Worm (Caenorhabditis elegans): ENCODE data around the gene ttc-36.

ttc-36 gene

ce11 chrII:10028195-10028594 is 1.8 kb upstream of the ttc-36 start, which contains the start of gene F52H3.6 (continued):
- TF ChIP-seq hlh-30 (tag; optimal IDR thresholded peaks at IDR 0.05; ENCODE audit: insufficient read depth) (peak; percentile 54), nhr-111 (GFP tag; optimal IDR thresholded peaks at IDR 0.05) (no peak), nhr-10 (tag; optimal IDR thresholded peaks at IDR 0.05) (no peak), daf-16 (GFP tag; optimal IDR thresholded peaks at IDR 0.05) (no peak), daf-16 (tag; optimal IDR thresholded peaks at IDR 0.05) (peak; percentile 97), hif-1 (tag; optimal IDR thresholded peaks at IDR 0.05) (peak in 1 of 2 experiments; percentile 21), pha-4 (GFP tag; IDR thresholded peaks at IDR 0.05) (no peak), pha-4 (tag; optimal IDR thresholded peaks at IDR 0.05) (peak; percentile 17), hlh-11 (tag; optimal IDR thresholded peaks at IDR 0.05) (peak; percentile 55), F26F4.8 (GFP tag; conservative IDR thresholded peaks at IDR 0.05) (no peak), unc-39 (tag; optimal IDR thresholded peaks at IDR 0.05) (no peak), mdl-1 (tag; optimal IDR thresholded peaks at IDR 0.05) (no peak), F49E8.2 (tag; optimal IDR thresholded peaks at IDR 0.05; ENCODE audit: borderline replicate concordance) (no peak), mdt-29 (GFP tag; IDR thresholded peaks at IDR 0.05) (no peak), D1046.2 (GFP tag; IDR thresholded peaks at IDR 0.05) (no peak), ceh-62 (tag; optimal IDR thresholded peaks at IDR 0.05) (no peak)

- peak in 1 of 2 experiments; percentile 54 for TF ChIP-seq mdl-1 (tag; optimal IDR thresholded peaks at IDR 0.05)
- TF ChIP-seq ama-1 (optimal IDR thresholded peaks at IDR 0.05): no peak
- TF ChIP-seq cey-2 (tag; optimal IDR thresholded peaks at IDR 0.05; ENCODE audit: borderline replicate concordance, insufficient read depth): no peak
- TF ChIP-seq Y48G9A.11 (GFP tag; IDR thresholded peaks at IDR 0.05): no peak
- TF ChIP-seq unc-130 (GFP tag; optimal IDR thresholded peaks at IDR 0.05): no peak
- TF ChIP-seq hlh-11 (tag; optimal IDR thresholded peaks at IDR 0.05): peak; percentile 81
- peak; percentile 81 for TF ChIP-seq hlh-30 (tag; optimal IDR thresholded peaks at IDR 0.05; ENCODE audit: insufficient read depth)
- peak; percentile 55 for TF ChIP-seq nhr-77 (tag; optimal IDR thresholded peaks at IDR 0.05)
- TF ChIP-seq madf-5 (GFP tag; IDR thresholded peaks at IDR 0.05): no peak
- no peak for TF ChIP-seq nhr-42 (GFP tag; IDR thresholded peaks at IDR 0.05)
- TF ChIP-seq nhr-25 (tag; optimal IDR thresholded peaks at IDR 0.05; ENCODE audit: borderline replicate concordance, insufficient read depth): peak; percentile 75
- TF ChIP-seq ceh-82 (tag; optimal IDR thresholded peaks at IDR 0.05): no peak
- no peak for TF ChIP-seq ZK337.2 (GFP tag; IDR thresholded peaks at IDR 0.05)
- TF ChIP-seq nhr-10 (tag; optimal IDR thresholded peaks at IDR 0.05): peak; percentile 35
- peak; percentile 56 for TF ChIP-seq nhr-28 (tag; optimal IDR thresholded peaks at IDR 0.05)
- TF ChIP-seq nhr-41 (GFP tag; IDR thresholded peaks at IDR 0.05): peak; percentile 38; the same call in 1 of the 2 replicates
- no peak for TF ChIP-seq F49E8.2 (tag; optimal IDR thresholded peaks at IDR 0.05; ENCODE audit: borderline replicate concordance)
- TF ChIP-seq lsy-2 (tag; optimal IDR thresholded peaks at IDR 0.05): peak in 1 of 2 experiments; percentile 58
- no peak for TF ChIP-seq ceh-20 (GFP tag; IDR thresholded peaks at IDR 0.05)
- TF ChIP-seq tra-1 (GFP tag; IDR thresholded peaks at IDR 0.05): no peak
- TF ChIP-seq mxl-3 (GFP tag; optimal IDR thresholded peaks at IDR 0.05): peak; percentile 75
- no peak for TF ChIP-seq ces-1 (GFP tag; optimal IDR thresholded peaks at IDR 0.05)
- 0 out of 2 replicates have a peak, but pooled peaks have one; percentile 10 for TF ChIP-seq mdt-29 (GFP tag; IDR thresholded peaks at IDR 0.05)
- no peak for TF ChIP-seq zfp-2 (tag; optimal IDR thresholded peaks at IDR 0.05)
- TF ChIP-seq ZK546.5 (tag; optimal IDR thresholded peaks at IDR 0.05): no peak
- no peak for TF ChIP-seq ceh-44 (GFP tag; IDR thresholded peaks at IDR 0.05)
- TF ChIP-seq pha-4 (GFP tag; IDR thresholded peaks at IDR 0.05): no peak
- no peak for TF ChIP-seq pha-4 (tag; optimal IDR thresholded peaks at IDR 0.05)
- peak; percentile 80 for TF ChIP-seq dve-1 (tag; optimal IDR thresholded peaks at IDR 0.05; ENCODE audit: insufficient read depth)
- TF ChIP-seq lin-13 (GFP tag; optimal IDR thresholded peaks at IDR 0.05): no peak
- no peak for TF ChIP-seq spr-1 (tag; optimal IDR thresholded peaks at IDR 0.05)
- TF ChIP-seq dmd-8 (GFP tag; IDR thresholded peaks at IDR 0.05): no peak
- no peak for TF ChIP-seq ztf-7 (tag; optimal IDR thresholded peaks at IDR 0.05)
- TF ChIP-seq dmd-9 (GFP tag; IDR thresholded peaks at IDR 0.05): no peak
- no peak for TF ChIP-seq Y105C5A.15 (GFP tag; IDR thresholded peaks at IDR 0.05)
- TF ChIP-seq dmd-6 (GFP tag; IDR thresholded peaks at IDR 0.05): peak; percentile 62
- no peak for TF ChIP-seq zag-1 (tag; optimal IDR thresholded peaks at IDR 0.05)
- no peak for TF ChIP-seq duxl-1 (tag; optimal IDR thresholded peaks at IDR 0.05; ENCODE audit: poor library complexity)
- TF ChIP-seq nhr-48 (tag; optimal IDR thresholded peaks at IDR 0.05): peak; percentile 62
- TF ChIP-seq D1046.2 (GFP tag; IDR thresholded peaks at IDR 0.05): no peak
- peak; percentile 16 for TF ChIP-seq nhr-102 (tag; optimal IDR thresholded peaks at IDR 0.05)
Measured at ce11 chrII:10029044-10029443, 946 bp upstream of the ttc-36 start.

All from whole organism, L4 larva.